Worm (Caenorhabditis elegans) whole organism, late embryonic: ENCODE measurements around the gene F10E7.9.

Experiments used
- C38D4.7 ChIP-seq: fragments of 200-800 bp; sonication (Bioruptor generic); optimal IDR thresholded peaks from 2 replicates; lab custom pipeline; 2018; ENCODE audit warnings: mild to moderate bottlenecking, missing genetic modification characterization, moderate library complexity, missing compliant biosample characterization
- F13H6.1 ChIP-seq: sonication (generic microtip); optimal IDR thresholded peaks from 2 replicates; lab custom pipeline; 2016; ENCODE audit warnings: missing genetic modification characterization, missing compliant biosample characterization
- K02D7.2 ChIP-seq: sonication (generic microtip); optimal IDR thresholded peaks from 2 replicates; lab custom pipeline; 2017; ENCODE audit warnings: mild to moderate bottlenecking, missing genetic modification characterization, missing compliant biosample characterization
- ceh-22 ChIP-seq: sonication (generic microtip); optimal IDR thresholded peaks from 2 replicates; lab custom pipeline; 2017; ENCODE audit warnings: missing biosample characterization, missing genetic modification characterization
- ceh-24 ChIP-seq: sonication (generic microtip); optimal IDR thresholded peaks from 2 replicates; lab custom pipeline; 2016; ENCODE audit warnings: mild to moderate bottlenecking, missing genetic modification characterization, missing compliant biosample characterization
- ceh-31 ChIP-seq: sonication (generic microtip); optimal IDR thresholded peaks from 2 replicates; lab custom pipeline; 2016; ENCODE audit warnings: missing genetic modification characterization, missing compliant biosample characterization
- ceh-34 ChIP-seq: sonication (generic microtip); optimal IDR thresholded peaks from 2 replicates; lab custom pipeline; 2016; ENCODE audit warnings: mild to moderate bottlenecking, missing genetic modification characterization, missing compliant biosample characterization
- ceh-45 ChIP-seq: fragments of 200-800 bp; sonication (Bioruptor generic); IDR thresholded peaks from 2 replicates; pipeline ENCODE4 v1.3.6; 2022; ENCODE audit warnings: missing genetic modification reagents, missing genetic modification characterization, missing compliant biosample characterization
- ceh-6 ChIP-seq: fragments of 200-800 bp; sonication (Bioruptor generic); optimal IDR thresholded peaks from 2 replicates; lab custom pipeline; 2018; ENCODE audit warnings: mild to moderate bottlenecking, missing genetic modification characterization, missing compliant biosample characterization
- ceh-9 ChIP-seq: sonication (generic microtip); optimal IDR thresholded peaks from 2 replicates; lab custom pipeline; 2016; ENCODE audit warnings: mild to moderate bottlenecking, missing genetic modification characterization, inconsistent platforms, missing compliant biosample characterization
- che-1 ChIP-seq: sonication (generic microtip); optimal IDR thresholded peaks from 2 replicates; lab custom pipeline; 2016; ENCODE audit warnings: mild to moderate bottlenecking, missing genetic modification characterization, missing compliant biosample characterization
- dve-1 ChIP-seq: sonication (generic microtip); optimal IDR thresholded peaks from 2 replicates; lab custom pipeline; 2017; ENCODE audit warnings: antibody characterized with exemption, mild to moderate bottlenecking, missing genetic modification characterization, missing compliant biosample characterization
- elt-2 ChIP-seq: sonication (generic microtip); optimal IDR thresholded peaks from 2 replicates; lab custom pipeline; 2016; ENCODE audit warnings: missing genetic modification reagents, missing genetic modification characterization, missing compliant biosample characterization
- elt-4 ChIP-seq: sonication (generic microtip); optimal IDR thresholded peaks from 2 replicates; lab custom pipeline; 2016; ENCODE audit warnings: missing genetic modification characterization, missing compliant biosample characterization
- fax-1 ChIP-seq: sonication (generic microtip); optimal IDR thresholded peaks from 2 replicates; lab custom pipeline; 2016; ENCODE audit warnings: missing genotype, missing genetic modification characterization, missing compliant biosample characterization
- fkh-10 ChIP-seq: fragments of 150-350 bp; optimal IDR thresholded peaks from 2 replicates; lab custom pipeline; 2014; ENCODE audit warnings: missing biosample characterization, missing genetic modification reagents, missing genetic modification characterization
- fkh-6 ChIP-seq: sonication (generic microtip); optimal IDR thresholded peaks from 2 replicates; lab custom pipeline; 2016; ENCODE audit warnings: missing genetic modification characterization, missing compliant biosample characterization
- hlh-13 ChIP-seq: fragments of 200-800 bp; sonication (Bioruptor generic); optimal IDR thresholded peaks from 2 replicates; lab custom pipeline; 2018; ENCODE audit warnings: mild to moderate bottlenecking, missing genetic modification characterization, missing compliant biosample characterization
- hlh-30 ChIP-seq: sonication (generic microtip); optimal IDR thresholded peaks from 2 replicates; lab custom pipeline; 2017; ENCODE audit warnings: antibody characterized with exemption, missing genetic modification characterization, missing compliant biosample characterization; ENCODE audit not compliant: insufficient read depth
- lin-11 ChIP-seq: fragments of 200-800 bp; sonication (Bioruptor generic); optimal IDR thresholded peaks from 2 replicates; lab custom pipeline; 2018; ENCODE audit warnings: mild to moderate bottlenecking, missing genetic modification characterization, missing compliant biosample characterization
- madf-2 ChIP-seq: sonication (generic microtip); optimal IDR thresholded peaks from 2 replicates; lab custom pipeline; 2017; ENCODE audit warnings: missing genetic modification characterization, missing compliant biosample characterization
- nfya-1 ChIP-seq: sonication (generic microtip); optimal IDR thresholded peaks from 2 replicates; lab custom pipeline; 2017; ENCODE audit warnings: missing genetic modification characterization, mild to moderate bottlenecking, missing compliant biosample characterization, antibody characterized with exemption, moderate library complexity
- nhr-11 ChIP-seq: fragments of 150-350 bp; optimal IDR thresholded peaks from 2 replicates; lab custom pipeline; 2014; ENCODE audit warnings: missing biosample characterization, missing genetic modification characterization
- nhr-232 ChIP-seq: sonication (generic microtip); optimal IDR thresholded peaks from 2 replicates; lab custom pipeline; 2016; ENCODE audit warnings: missing genetic modification characterization, missing compliant biosample characterization
- pha-2 ChIP-seq: sonication (generic microtip); optimal IDR thresholded peaks from 2 replicates; lab custom pipeline; 2017; ENCODE audit warnings: mild to moderate bottlenecking, missing genetic modification characterization, missing compliant biosample characterization
- pros-1 ChIP-seq: fragments of 150-350 bp; optimal IDR thresholded peaks from 2 replicates; lab custom pipeline; 2014; ENCODE audit warnings: missing biosample characterization, missing genetic modification reagents, missing genetic modification characterization
- rnt-1 ChIP-seq: sonication (generic microtip); optimal IDR thresholded peaks from 2 replicates; lab custom pipeline; 2016; ENCODE audit warnings: missing genetic modification characterization, missing compliant biosample characterization
- sox-2 ChIP-seq: fragments of 200-800 bp; sonication (Bioruptor generic); IDR thresholded peaks from 2 replicates; pipeline ENCODE4 v1.3.6; 2022; ENCODE audit warnings: missing genetic modification reagents, missing genetic modification characterization, missing compliant biosample characterization
- sox-4 ChIP-seq: sonication (generic microtip); optimal IDR thresholded peaks from 2 replicates; lab custom pipeline; 2017; ENCODE audit warnings: mild to moderate bottlenecking, missing genetic modification characterization, inconsistent platforms, missing compliant biosample characterization
- syd-9 ChIP-seq: sonication (generic microtip); optimal IDR thresholded peaks from 2 replicates; lab custom pipeline; 2016; ENCODE audit warnings: mild to moderate bottlenecking, missing genetic modification characterization, moderate library complexity, missing compliant biosample characterization
- ttx-3 ChIP-seq: sonication (generic microtip); optimal IDR thresholded peaks from 2 replicates; lab custom pipeline; 2016; ENCODE audit warnings: missing genetic modification reagents, missing genetic modification characterization, missing compliant biosample characterization
- unc-3 ChIP-seq, 2 experiments: fragments of 200-800 bp in 1 of 2; sonication (Bioruptor generic) in 1 of 2; sonication (generic microtip) in 1 of 2; conservative IDR thresholded peaks in 1 of 2; optimal IDR thresholded peaks in 1 of 2; 2 replicates each; pipeline versions ENCODE4 v1.3.6 to Lab custom; 2016 to 2022; ENCODE audit warnings: missing compliant biosample characterization in 2 of 2, missing genetic modification characterization in 2 of 2, missing genetic modification reagents in 1 of 2
- zip-5 ChIP-seq: sonication (generic microtip); optimal IDR thresholded peaks from 2 replicates; lab custom pipeline; 2016; ENCODE audit warnings: missing genetic modification characterization, missing compliant biosample characterization

F10E7.9 gene

DNA sequence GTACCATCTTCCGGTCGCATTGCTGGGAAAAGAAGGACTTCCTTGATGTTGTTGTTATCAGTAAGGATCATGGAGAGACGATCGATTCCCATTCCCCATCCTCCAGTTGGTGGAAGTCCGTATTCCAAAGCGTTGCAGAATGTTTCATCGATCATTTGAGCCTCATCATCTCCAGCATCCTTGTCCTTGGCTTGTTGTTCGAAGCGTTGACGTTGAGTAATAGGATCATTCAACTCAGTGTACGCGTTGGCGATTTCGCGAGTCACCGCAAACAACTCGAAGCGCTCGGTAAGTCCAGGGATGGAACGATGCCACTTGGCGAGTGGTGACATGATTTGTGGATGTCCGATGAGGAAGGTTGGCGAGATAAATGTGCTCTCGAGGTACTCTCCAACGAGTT lies 39.4 kb downstream of the F10E7.9 start:
- TF ChIP-seq pros-1 (tag; lab: Kevin White, UChicago) = no peak
- no peak for TF ChIP-seq ceh-9 (tag; lab: Kevin White, UChicago)

DNA sequence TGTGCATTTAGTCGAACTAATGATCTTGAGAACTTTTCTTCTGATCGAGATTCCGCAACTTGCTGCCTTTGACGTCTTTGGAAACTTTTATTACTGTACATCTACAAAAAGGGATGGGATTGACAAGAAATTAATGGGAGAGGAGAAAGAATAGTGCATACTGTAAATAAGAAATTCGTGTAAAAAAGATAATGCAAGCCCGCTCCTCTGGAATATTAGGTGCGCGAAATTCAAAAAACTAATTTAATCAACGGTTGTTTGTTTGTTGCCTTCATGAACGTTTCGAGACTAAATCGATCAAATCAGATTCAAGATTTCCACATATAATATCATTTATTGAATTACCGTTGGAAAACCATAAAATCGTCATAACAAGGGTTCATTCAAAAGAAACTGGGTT lies 40.0 kb downstream of the F10E7.9 start, which contains the start of gene him-14:
him-14 (minus strand) TSS at position 101 of the 400 bp plus-strand sequence.
- TF ChIP-seq dve-1 (tag; lab: Kevin White, UChicago) = no peak

DNA sequence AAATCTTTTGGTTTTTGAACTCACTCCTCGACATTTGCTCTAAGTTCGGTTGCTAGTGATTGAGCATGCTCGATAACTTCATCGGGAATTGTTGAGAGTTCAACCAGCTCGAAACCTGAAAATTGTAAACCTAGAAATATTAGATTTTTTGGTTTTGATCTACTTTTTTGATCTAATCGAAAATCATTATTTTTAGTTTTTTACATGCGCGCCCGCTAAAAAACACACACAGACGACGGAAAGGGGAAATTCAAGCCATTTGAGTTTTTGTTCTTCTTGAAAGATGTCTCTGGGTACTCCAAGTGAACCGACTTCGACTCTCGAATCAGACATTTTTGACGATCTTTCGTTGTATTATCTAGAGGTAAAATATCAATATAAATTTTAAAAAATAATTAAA lies 44.5 kb downstream of the F10E7.9 start, which contains the start of gene nos-2:
nos-2 (plus strand) TSS at position 228 of the 400 bp plus-strand sequence.
- no peak for TF ChIP-seq nhr-11
- TF ChIP-seq ceh-31 = no peak
- TF ChIP-seq elt-4 = no peak
- no peak for TF ChIP-seq sox-4 (tag; lab: Kevin White, UChicago)
- TF ChIP-seq K02D7.2 (tag; lab: Kevin White, UChicago) = no peak

DNA sequence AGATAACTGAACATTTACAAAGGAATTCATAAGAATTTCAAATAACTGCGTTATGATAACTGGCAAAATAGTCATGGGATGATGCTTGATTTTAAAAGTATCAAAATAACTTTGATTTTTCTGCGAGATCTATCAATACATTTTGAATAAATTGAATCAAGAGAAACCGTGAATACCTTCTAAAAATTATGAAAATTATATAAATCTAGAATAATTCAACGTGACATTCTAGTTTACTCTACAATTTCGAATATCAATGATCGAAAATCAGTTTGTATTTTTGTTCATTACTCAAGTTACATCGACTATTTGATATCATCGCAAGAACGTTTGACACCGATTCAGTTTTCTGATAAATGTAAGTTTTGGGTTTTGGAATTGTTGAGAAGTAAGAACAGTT lies 48.1 kb downstream of the F10E7.9 start, which contains the start of gene acs-6:
acs-6 (plus strand) TSS at position 301 of the 400 bp plus-strand sequence.
- TF ChIP-seq rnt-1 (no peak), fax-1 (tag; lab: Kevin White, UChicago) (no peak), che-1 (tag; lab: Kevin White, UChicago) (no peak), syd-9 (tag; lab: Kevin White, UChicago) (no peak), elt-2 (tag; lab: Kevin White, UChicago) (no peak), ceh-34 (tag; lab: Kevin White, UChicago) (no peak), elt-4 (no peak), unc-3 (GFP tag; conservative IDR thresholded peaks at IDR 0.05; lab: Robert Waterston, UW) (no peak), unc-3 (tag; optimal IDR thresholded peaks at IDR 0.05; lab: Kevin White, UChicago) (no peak), nhr-11 (no peak), nfya-1 (tag; lab: Kevin White, UChicago) (no peak), ceh-6 (no peak), dve-1 (tag; lab: Kevin White, UChicago) (no peak), madf-2 (no peak)

DNA sequence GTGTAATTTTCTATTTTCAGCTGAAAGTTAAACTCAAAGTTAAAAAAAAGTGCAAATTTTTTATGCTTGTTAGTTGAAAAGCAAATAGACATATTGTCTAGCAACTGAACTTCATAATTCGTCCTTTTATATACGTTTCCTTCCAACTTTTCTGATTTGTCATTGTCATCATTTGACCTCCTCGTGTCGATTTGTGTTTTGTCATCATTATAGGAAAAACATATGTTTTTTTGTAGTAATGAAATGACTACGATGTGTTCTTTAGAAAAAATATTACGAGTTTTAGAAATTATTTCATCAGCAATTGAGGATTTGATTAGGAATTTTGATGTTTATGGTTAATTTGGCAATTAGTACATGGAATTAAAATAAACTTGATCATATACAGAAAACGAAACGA lies 49.1 kb downstream of the F10E7.9 start:
- TF ChIP-seq dve-1 (tag; lab: Kevin White, UChicago) (no peak), ceh-24 (tag; lab: Kevin White, UChicago) (no peak), sox-4 (tag; lab: Kevin White, UChicago) (no peak), fkh-6 (tag; lab: Kevin White, UChicago) (no peak), pha-2 (tag; lab: Kevin White, UChicago) (no peak), ceh-45 (GFP tag; lab: Robert Waterston, UW) (no peak)

DNA sequence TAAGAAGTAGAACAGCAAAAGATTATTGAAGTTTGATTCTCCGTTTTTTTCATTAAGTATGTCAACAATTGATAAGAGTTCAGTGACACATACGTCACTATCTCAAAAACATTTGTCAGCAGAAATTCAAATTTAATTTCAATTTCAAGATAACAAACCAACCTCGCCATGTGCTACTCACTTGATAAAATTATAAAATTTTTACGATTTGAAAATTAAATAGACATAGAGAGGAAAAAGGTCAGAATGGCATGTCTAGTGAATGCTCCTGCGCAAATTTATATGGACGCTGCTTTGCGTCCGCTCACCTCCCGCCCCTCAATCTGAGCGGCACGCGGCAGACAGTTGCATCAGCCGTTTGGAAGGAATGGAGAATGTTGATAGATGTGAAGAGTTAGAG lies 49.7 kb downstream of the F10E7.9 start:
- TF ChIP-seq elt-2 (tag; lab: Kevin White, UChicago) (peak; percentile 34), syd-9 (tag; lab: Kevin White, UChicago) (no peak), ceh-34 (tag; lab: Kevin White, UChicago) (no peak), C38D4.7 (no peak), hlh-30 (no peak), F13H6.1 (no peak), lin-11 (tag; lab: Kevin White, UChicago) (no peak), hlh-13 (no peak), zip-5 (tag; lab: Kevin White, UChicago) (no peak)

DNA sequence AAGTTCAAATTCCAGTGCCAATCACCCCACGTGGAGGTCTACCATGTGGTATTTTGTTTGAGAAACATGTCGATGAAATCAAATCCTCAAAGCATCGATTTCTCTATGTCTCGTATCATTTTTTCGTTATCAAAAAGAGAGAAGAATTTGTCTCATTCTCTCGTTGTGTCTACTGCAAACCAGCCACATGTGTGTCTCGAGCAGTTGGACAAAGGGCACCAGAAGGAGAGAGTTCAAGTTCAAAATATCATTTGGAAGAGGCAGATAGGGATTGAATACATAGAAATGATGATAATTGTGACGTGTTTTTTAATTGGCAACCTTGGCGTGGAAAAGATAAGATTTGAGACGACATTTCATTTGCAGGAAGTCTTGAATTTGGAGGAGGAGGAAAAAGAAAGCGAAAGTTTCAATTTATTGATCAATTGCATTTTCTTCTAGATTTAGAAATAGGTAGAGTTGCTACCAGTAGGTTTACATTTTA lies 50.5 kb downstream of the F10E7.9 start:
- TF ChIP-seq fkh-10 (GFP tag; lab: Kevin White, UChicago) (no peak), sox-2 (GFP tag; lab: Robert Waterston, UW) (no peak), ceh-22 (tag; lab: Kevin White, UChicago) (no peak), nhr-232 (tag; lab: Kevin White, UChicago) (no peak), ttx-3 (tag; lab: Kevin White, UChicago) (no peak), zip-5 (tag; lab: Kevin White, UChicago) (no peak), elt-2 (tag; lab: Kevin White, UChicago) (peak; percentile 38)
